Fruit fly (Drosophila melanogaster) whole organism, larva: Measurements from ENCODE around the gene CG33772.

Source experiments
- noc ChIP-seq: fragments of 200-800 bp; sonication (Bioruptor generic); optimal IDR thresholded peaks from 3 replicates; lab custom pipeline; 2019; ENCODE audit warnings: missing biosample characterization, mild to moderate bottlenecking, missing genetic modification characterization, moderate library complexity

CG33772 gene

DNA sequence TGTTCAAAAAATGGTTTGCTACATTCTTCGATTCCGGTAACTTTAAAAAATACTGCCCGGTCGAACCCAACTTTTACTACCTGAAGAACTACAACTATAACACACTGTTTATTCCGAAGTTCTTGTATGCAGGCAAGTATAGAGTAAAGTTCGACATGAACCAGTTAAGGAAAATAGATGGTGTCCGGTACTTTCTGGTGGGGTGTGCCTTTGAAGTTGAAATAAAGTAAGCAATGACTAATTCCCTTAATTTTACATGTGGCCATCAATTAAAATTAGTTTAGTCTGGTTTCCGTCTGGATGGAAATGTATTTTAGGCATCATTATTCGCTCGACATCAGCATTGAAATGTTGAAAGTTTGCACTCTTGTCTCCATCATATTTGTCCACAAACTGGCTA lies 6.3 kb downstream of the CG33772 start, which contains the start of gene CG33767:
Gene CG33767, plus strand, starts transcription at position 301 of the 400 bp plus-strand sequence.
- TF ChIP-seq noc (tag; lab: Kevin White, UChicago), result no peak

DNA sequence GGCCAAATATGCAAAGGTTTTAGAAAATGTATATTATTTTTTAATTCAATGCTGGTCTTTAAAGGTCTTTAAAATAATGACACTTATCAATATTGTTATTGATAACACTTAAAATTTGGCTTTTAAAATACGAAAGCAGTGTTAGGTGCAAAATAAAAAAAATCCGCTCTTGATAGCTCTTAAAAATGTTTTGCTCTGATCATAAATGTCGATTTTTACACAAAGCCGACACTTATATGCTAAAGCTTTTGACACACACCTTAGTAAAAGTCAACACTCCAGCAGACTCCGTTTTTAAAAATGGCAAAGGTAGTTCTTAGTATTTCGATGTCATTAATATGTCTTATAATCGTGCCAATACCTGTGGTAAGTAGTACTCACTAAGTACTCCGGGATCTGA lies 7.0 kb downstream of the CG33772 start, which contains the start of gene CG33766:
Gene CG33766, plus strand, starts transcription at position 301 of the 400 bp plus-strand sequence.
- no peak for TF ChIP-seq noc (tag; lab: Kevin White, UChicago)

DNA sequence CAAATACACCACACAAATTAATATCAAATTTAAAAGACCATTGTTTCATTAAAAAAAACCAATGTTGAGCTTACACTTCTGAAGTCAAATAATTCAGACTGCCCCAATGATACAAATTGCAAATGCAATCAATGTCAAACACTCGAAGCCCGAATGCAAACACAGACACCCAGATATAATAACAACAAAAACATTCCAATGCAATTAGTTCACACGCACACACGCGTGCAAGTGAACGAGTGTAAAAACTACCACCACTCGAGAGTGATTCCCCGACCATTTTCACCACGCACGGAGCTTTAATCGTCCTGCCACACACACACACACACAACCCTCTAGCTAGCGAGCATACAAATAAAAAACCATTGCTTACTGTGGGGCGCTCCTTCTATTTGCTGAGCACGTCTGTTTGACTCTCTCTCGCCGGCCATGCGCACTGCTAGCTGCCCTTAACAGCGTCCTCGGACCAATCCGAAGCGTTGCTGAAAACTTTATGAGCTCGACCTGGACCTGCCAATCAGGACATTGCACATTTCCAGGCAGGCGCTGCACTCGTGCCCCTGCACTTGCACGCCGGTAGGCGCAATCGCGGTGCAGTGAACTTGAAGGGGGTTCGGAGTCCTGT lies 9.9 kb downstream of the CG33772 start:
- no peak for TF ChIP-seq noc (tag; lab: Kevin White, UChicago)

DNA sequence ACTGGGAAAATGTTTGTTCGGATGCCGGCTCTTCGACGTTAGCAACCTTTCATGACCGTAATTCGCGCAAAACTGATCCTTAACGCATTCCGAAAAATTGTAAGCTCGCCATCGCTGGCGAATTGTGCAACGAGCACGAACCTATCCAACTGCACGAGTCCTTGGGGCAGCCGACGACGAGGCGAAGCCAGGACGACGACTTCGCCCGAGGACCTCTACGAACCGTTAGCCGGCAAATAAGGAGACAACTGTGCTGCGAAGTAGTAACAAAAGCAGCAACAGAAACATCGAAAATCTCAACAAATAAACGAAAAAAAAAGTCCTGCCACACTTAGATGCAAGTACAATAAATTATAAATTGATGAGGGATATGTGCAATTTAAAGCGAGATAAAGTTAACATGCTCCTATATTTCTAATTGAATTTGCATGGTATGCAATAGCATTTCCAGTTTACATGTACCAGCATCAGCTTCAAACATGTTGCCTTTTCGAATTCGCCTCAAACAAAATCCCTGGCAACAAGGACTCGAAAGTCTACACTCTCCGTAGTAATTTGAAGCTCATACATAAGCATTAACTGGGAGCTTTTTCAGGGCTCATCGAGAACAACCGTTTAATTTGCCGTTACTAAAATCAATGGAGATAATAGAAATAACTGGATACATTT lies 14.3 kb downstream of the CG33772 start, which contains the start of gene CG14459:
Gene CG14459, minus strand, starts transcription at position 51 of the 669 bp plus-strand sequence.
- TF ChIP-seq noc (tag; lab: Kevin White, UChicago), result no peak

DNA sequence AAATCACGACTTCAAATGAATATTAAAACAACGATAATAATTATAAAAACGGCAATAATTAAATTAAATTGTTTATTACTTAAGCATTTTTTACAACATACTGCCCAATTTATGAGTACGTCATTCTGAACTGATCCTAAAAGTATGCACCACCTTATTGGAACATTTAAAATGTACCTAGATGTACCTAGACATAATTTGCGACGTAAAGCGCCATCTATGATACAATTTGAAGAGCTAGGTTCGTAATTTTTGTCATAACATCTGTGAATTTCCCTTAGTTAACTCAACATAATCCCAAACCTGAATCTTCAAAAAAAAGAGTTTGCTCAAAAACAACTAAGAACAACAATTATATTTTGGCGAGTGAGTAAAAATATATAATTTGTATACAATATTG lies 18.2 kb downstream of the CG33772 start:
- no peak for TF ChIP-seq noc (tag; lab: Kevin White, UChicago)

DNA sequence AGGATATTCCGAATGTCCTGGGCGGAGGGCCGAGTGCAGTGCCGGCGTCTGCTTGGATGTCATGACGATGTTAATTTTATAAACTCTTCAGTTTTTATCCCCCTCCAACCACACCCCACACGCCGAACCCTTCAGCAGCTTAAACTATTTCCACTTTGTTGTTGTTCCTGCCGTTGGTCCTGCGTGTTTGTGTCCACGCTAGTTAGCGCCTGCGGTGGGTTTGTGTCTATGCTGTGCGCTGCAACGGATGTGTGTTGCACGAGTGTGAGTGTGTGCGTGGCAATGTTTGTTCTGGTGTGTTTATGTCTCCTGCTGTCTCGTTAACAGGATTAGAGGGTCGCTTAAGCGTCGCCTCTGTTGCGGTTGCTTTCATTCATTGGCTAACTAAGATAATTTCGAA lies 35.5 kb downstream of the CG33772 start:
- TF ChIP-seq noc (tag; lab: Kevin White, UChicago), result no peak

DNA sequence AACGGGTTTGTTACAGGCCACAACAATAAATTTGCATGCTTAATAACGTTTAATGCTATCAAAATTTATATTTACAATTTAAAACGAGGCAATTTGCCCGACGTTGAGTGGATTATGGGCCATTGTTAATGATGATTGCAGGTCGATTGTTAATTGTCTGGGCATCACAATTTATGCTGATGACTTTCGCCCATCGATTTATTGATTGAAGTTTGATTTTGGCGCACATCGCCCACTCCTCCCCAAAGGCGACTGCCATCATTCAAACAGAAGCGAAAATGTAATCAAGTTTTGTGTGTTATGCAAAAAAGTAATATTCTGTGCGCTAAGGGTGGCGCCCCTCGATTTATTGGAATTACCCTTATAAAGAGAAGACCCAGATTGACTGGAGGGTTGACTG lies 45.2 kb downstream of the CG33772 start:
- no peak for TF ChIP-seq noc (tag; lab: Kevin White, UChicago)

DNA sequence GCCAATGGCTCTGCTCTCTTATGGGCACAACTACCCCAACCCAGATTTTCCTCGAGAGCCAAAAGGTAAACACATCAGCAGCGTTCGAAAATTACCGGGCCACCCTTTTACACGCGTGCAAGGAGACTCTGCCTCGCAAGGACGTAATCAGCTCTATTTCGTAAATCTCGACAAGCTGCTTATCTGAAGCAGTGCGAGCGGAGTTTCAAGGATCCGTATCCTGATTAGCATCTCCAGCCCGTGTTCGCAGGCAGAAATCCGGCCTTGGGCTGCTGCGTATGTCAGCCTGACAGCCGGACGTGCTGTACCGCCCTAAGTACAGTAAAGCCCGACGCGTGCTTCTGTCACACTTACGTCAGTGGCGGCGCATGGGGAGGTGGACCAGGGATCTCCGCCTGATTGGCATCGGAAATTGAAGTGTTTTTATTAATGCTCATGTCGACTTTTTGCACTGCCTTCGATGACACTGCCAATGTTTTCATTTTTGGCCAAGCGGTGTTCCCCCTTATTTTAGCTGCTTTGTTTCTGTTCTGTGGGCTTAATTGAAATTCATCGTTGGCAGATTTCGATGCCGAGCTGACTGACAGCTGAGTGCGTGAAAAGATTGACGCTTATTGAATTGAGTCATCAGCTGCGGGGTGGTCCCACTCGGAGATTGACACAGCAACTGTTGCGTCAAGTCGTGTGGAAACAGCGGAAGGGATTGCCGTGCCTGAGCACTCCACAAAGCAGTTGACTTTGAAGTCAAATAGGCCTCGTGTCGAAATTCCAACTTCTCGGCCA lies 46.5 kb downstream of the CG33772 start, which contains the start of gene ND-B14.5AL:
Gene ND-B14.5AL, plus strand, starts transcription at position 733 of the 783 bp plus-strand sequence.
- no peak for TF ChIP-seq noc (tag; lab: Kevin White, UChicago)
